Fruit fly (Drosophila melanogaster) S2 (cell line): ENCODE data around the gene CG32269.

ENCODE experiments used
- CG8478 ChIP-seq: fragments of >200 bp; optimal IDR thresholded peaks from 2 replicates; lab custom pipeline; 2018
- CTCF ChIP-seq, 2 experiments: fragments of >200 bp; optimal IDR thresholded peaks; 2 replicates each; lab custom pipeline; 2018

DNA sequence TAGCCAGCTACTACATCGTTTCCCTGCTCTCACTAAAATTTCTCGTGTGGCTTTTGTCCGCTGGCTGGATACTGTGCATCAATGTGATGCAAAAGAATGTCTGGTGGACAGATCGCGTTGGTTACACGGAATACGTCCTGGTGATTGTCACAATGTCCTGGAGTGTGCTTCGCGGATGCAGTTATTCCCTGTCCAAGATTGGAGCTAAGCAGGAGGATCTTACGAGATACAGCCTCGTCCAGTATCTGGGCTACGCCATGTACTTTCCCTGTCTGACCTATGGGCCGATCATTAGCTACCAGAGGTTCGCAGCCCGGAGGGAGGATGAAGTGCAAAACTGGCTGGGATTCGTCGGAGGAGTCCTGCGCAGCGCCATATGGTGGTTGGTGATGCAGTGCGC, 46.2 kb downstream of the CG32269 start:
- no peak for TF ChIP-seq CG8478 (lab: Kevin White, UChicago)
- no peak for TF ChIP-seq CTCF (optimal IDR thresholded peaks at IDR 0.05; lab: Kevin White, UChicago)
